Worm (Caenorhabditis elegans) whole organism, young adult: ENCODE data around the gene fbxa-3.

Experiments used
- bed-1 ChIP-seq: fragments of 200-800 bp; sonication (Bioruptor generic); IDR thresholded peaks from 2 replicates; pipeline ENCODE4 v1.3.6; 2022; ENCODE audit warnings: missing genetic modification reagents, missing genetic modification characterization, missing compliant biosample characterization
- egl-18 ChIP-seq: fragments of 200-800 bp; sonication (Bioruptor generic); IDR thresholded peaks from 2 replicates; pipeline ENCODE4 v1.3.6; 2022; ENCODE audit warnings: missing genetic modification reagents, missing genetic modification characterization, missing compliant biosample characterization
- ets-4 ChIP-seq: fragments of 200-800 bp; sonication (Bioruptor generic); optimal IDR thresholded peaks from 2 replicates; lab custom pipeline; 2018; ENCODE audit warnings: mild to moderate bottlenecking, missing genetic modification characterization, missing compliant biosample characterization
- lin-54 ChIP-seq: fragments of 200-800 bp; sonication (Bioruptor generic); optimal IDR thresholded peaks from 2 replicates; lab custom pipeline; 2018; ENCODE audit warnings: mild to moderate bottlenecking, missing genetic modification characterization, missing compliant biosample characterization
- madf-3 ChIP-seq: fragments of 200-800 bp; sonication (Bioruptor generic); IDR thresholded peaks from 2 replicates; pipeline ENCODE4 v1.3.6; 2022; ENCODE audit warnings: missing genetic modification reagents, missing genetic modification characterization, missing compliant biosample characterization
- nfya-1 ChIP-seq: sonication (generic microtip); optimal IDR thresholded peaks from 2 replicates; lab custom pipeline; 2017; ENCODE audit warnings: antibody characterized with exemption, missing compliant biosample characterization, missing genetic modification characterization, borderline replicate concordance; ENCODE audit not compliant: insufficient read depth
- unc-62 ChIP-seq: fragments of 150-350 bp; optimal IDR thresholded peaks from 2 replicates; lab custom pipeline; 2014; ENCODE audit warnings: missing biosample characterization, missing genetic modification reagents, missing genetic modification characterization

ce11 chrII:1850840-1851294 lies 30.2 kb upstream of the fbxa-3 start, which contains the start of gene C52E2.3:
- TF ChIP-seq nfya-1 (tag; lab: Kevin White, UChicago) (no peak), bed-1 (GFP tag; lab: Robert Waterston, UW) (no peak), madf-3 (GFP tag; lab: Robert Waterston, UW) (no peak), ets-4 (GFP tag; lab: Kevin White, UChicago) (no peak), unc-62 (no peak), egl-18 (GFP tag; lab: Robert Waterston, UW) (no peak), lin-54 (no peak)
